Fruit fly (Drosophila melanogaster): ENCODE measurements around the gene CG8188.

The CG8188 gene

DNA sequence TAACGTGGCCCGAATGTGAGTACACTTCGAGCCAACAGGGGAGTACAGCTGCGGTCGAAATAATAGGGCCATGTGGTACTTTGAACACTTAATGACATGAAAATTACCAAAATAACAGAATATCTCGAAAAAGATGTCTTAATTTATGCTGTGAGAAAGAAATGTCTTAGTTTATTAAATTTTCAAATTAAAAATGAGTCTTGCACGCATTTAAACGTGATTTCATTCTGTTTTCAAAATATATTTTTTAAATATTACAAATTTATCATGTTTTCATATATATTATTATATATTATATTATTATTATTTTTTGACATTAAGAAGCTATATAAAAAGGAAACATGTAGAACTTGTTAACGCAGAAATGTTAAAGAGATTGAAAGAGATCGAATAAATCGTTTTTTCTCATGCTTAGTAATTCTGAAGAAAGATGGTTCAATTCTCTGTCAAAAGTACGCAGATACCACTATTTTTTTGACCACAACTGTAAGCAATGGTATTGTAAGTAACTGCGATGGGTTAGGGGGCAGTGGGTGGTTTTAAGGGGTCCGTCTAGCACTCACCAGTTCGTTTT, 7.9 kb downstream of the CG8188 start (continued):
- TF ChIP-seq HHEX (GFP tag; optimal IDR thresholded peaks at IDR 0.05) (peak; percentile 21), Med (GFP tag) (peak; percentile 74), row (GFP tag; IDR thresholded peaks at IDR 0.05) (0 out of 3 replicates have a peak, but pooled peaks have one; percentile 22), zf30C (GFP tag; optimal IDR thresholded peaks at IDR 0.05) (no peak), Drgx (GFP tag; IDR thresholded peaks at IDR 0.05) (peak; percentile 48), CG14710 (tag; optimal IDR thresholded peaks at IDR 0.05) (peak; percentile 13), CG5953 (GFP tag; IDR thresholded peaks at IDR 0.05) (no peak), caup (GFP tag; optimal IDR thresholded peaks at IDR 0.05; ENCODE audit: severe bottlenecking) (no peak), CG17359 (tag; optimal IDR thresholded peaks at IDR 0.05) (peak; percentile 47), CG13296 (GFP tag; optimal IDR thresholded peaks at IDR 0.05) (peak; percentile 53), mld (GFP tag; IDR thresholded peaks at IDR 0.05; ENCODE audit: partially characterized antibody) (no peak), CG8388 (GFP tag; optimal IDR thresholded peaks at IDR 0.05) (no peak), CG17328 (GFP tag; IDR thresholded peaks at IDR 0.05) (0 out of 2 replicates have a peak, but pooled peaks have one; percentile 20), CG1792 (GFP tag; optimal IDR thresholded peaks at IDR 0.05) (no peak), Sin3A (optimal IDR thresholded peaks at IDR 0.05) (no peak), slp2 (GFP tag; optimal IDR thresholded peaks at IDR 0.05) (no peak), Asciz (GFP tag; optimal IDR thresholded peaks at IDR 0.05) (peak; percentile 47), CG16813 (GFP tag; IDR thresholded peaks at IDR 0.05; ENCODE audit: partially characterized antibody) (no peak), tgo (GFP tag; IDR thresholded peaks at IDR 0.05) (peak; percentile 24; the same call in 1 of the 3 replicates), CG12391 (tag; optimal IDR thresholded peaks at IDR 0.05) (peak; percentile 10), ase (GFP tag; IDR thresholded peaks at IDR 0.05) (0 out of 3 replicates have a peak, but pooled peaks have one; percentile 33), Xrp1 (GFP tag; IDR thresholded peaks at IDR 0.05) (no peak; the same call in 1 of the 2 replicates), CG4820 (GFP tag; optimal IDR thresholded peaks at IDR 0.05) (peak; percentile 5), CG6854 (GFP tag; optimal IDR thresholded peaks at IDR 0.05) (peak; percentile 31), CG8290 (GFP tag; optimal IDR thresholded peaks at IDR 0.05) (no peak), CG8290 (tag; optimal IDR thresholded peaks at IDR 0.05) (peak in 1 of 2 experiments; percentile 6), Sox100B (GFP tag; optimal IDR thresholded peaks at IDR 0.05) (peak; percentile 63), CG6683 (GFP tag; optimal IDR thresholded peaks at IDR 0.05) (peak; percentile 6), NC2β (GFP tag; optimal IDR thresholded peaks at IDR 0.05) (no peak), CG31441 (GFP tag; IDR thresholded peaks at IDR 0.05) (peak; percentile 62), CG7357 (GFP tag; IDR thresholded peaks at IDR 0.05) (no peak), CG17912 (GFP tag; optimal IDR thresholded peaks at IDR 0.05) (no peak), p53 (GFP tag; optimal IDR thresholded peaks at IDR 0.05) (no peak), tll (GFP tag; optimal IDR thresholded peaks at IDR 0.05) (no peak), hkb (optimal IDR thresholded peaks at IDR 0.05) (no peak), hkb (GFP tag; IDR thresholded peaks at IDR 0.05) (no peak), ind (GFP tag; optimal IDR thresholded peaks at IDR 0.05) (no peak), Meics (GFP tag; optimal IDR thresholded peaks at IDR 0.05) (peak; percentile 58), CG3847 (GFP tag; IDR thresholded peaks at IDR 0.05) (no peak), CG42726 (GFP tag; IDR thresholded peaks at IDR 0.05; ENCODE audit: partially characterized antibody) (no peak), bsh (GFP tag; optimal IDR thresholded peaks at IDR 0.05) (peak in 1 of 2 experiments; percentile 3), PHDP (tag; optimal IDR thresholded peaks at IDR 0.05) (peak; percentile 21), CG2120 (GFP tag; optimal IDR thresholded peaks at IDR 0.05) (peak; percentile 8), Eip74EF (GFP tag; optimal IDR thresholded peaks at IDR 0.05) (peak in 1 of 2 experiments; percentile 24), D19B (GFP tag; optimal IDR thresholded peaks at IDR 0.05) (peak; percentile 6), CrebB (tag; optimal IDR thresholded peaks at IDR 0.05) (no peak), phol (tag; optimal IDR thresholded peaks at IDR 0.05) (peak; percentile 52), odd (GFP tag; optimal IDR thresholded peaks at IDR 0.05) (peak; percentile 43), disco-r (GFP tag; optimal IDR thresholded peaks at IDR 0.05) (no peak), Rx (GFP tag; IDR thresholded peaks at IDR 0.05) (no peak)
